Worm (Caenorhabditis elegans) whole organism, L3 larva: Measurements from ENCODE around the gene R11.4.

ENCODE experiments used
- R02D3.7 ChIP-seq: fragments of 150-350 bp; optimal IDR thresholded peaks from 2 replicates; lab custom pipeline; 2014; ENCODE audit warnings: missing biosample characterization, missing genetic modification characterization
- ZK546.5 ChIP-seq: sonication (generic microtip); optimal IDR thresholded peaks from 2 replicates; lab custom pipeline; 2017; ENCODE audit warnings: missing biosample characterization, missing genetic modification characterization
- aly-2 ChIP-seq: fragments of 150-350 bp; optimal IDR thresholded peaks from 2 replicates; lab custom pipeline; 2014; ENCODE audit warnings: missing biosample characterization, missing genetic modification characterization
- ceh-16 ChIP-seq: sonication (generic microtip); optimal IDR thresholded peaks from 2 replicates; lab custom pipeline; 2017; ENCODE audit warnings: missing biosample characterization, missing genetic modification characterization
- ceh-28 ChIP-seq: fragments of 150-350 bp; optimal IDR thresholded peaks from 2 replicates; lab custom pipeline; 2014; ENCODE audit warnings: missing biosample characterization, missing genetic modification reagents, missing genetic modification characterization
- ceh-82 ChIP-seq: fragments of 150-350 bp; optimal IDR thresholded peaks from 2 replicates; lab custom pipeline; 2014; ENCODE audit warnings: missing biosample characterization, missing genetic modification characterization
- ceh-9 ChIP-seq: sonication (generic microtip); optimal IDR thresholded peaks from 2 replicates; lab custom pipeline; 2018; ENCODE audit warnings: missing biosample characterization, missing genetic modification characterization
- daf-12 ChIP-seq: fragments of 150-350 bp; optimal IDR thresholded peaks from 2 replicates; lab custom pipeline; 2014; ENCODE audit warnings: missing biosample characterization, missing genetic modification reagents, missing genetic modification characterization
- egl-27 ChIP-seq: sonication (generic microtip); optimal IDR thresholded peaks from 4 replicates; lab custom pipeline; 2017; ENCODE audit warnings: missing biosample characterization, missing genetic modification reagents, missing genetic modification characterization
- egl-5 ChIP-seq: fragments of 150-350 bp; optimal IDR thresholded peaks from 2 replicates; lab custom pipeline; 2017; ENCODE audit warnings: missing biosample characterization, missing genetic modification reagents, missing genetic modification characterization, inconsistent platforms
- elt-1 ChIP-seq: fragments of 150-350 bp; optimal IDR thresholded peaks from 2 replicates; lab custom pipeline; 2014; ENCODE audit warnings: missing biosample characterization, missing genetic modification characterization
- elt-2 ChIP-seq: sonication (generic microtip); optimal IDR thresholded peaks from 2 replicates; lab custom pipeline; 2016; ENCODE audit warnings: missing genetic modification reagents, mild to moderate bottlenecking, missing genetic modification characterization, missing compliant biosample characterization
- elt-3 ChIP-seq, 3 experiments: fragments of 150-350 bp in 1 of 3; sonication (generic microtip) in 2 of 3; optimal IDR thresholded peaks; 2 replicates in 2 of 3; 4 replicates in 1 of 3; lab custom pipeline; 2014 to 2017; ENCODE audit warnings: missing biosample characterization in 3 of 3, missing genetic modification characterization in 3 of 3
- eor-1 ChIP-seq, 2 experiments: fragments of 150-350 bp; optimal IDR thresholded peaks; 2 replicates each; lab custom pipeline; 2014 to 2018; ENCODE audit warnings: missing biosample characterization in 2 of 2, missing genetic modification characterization in 2 of 2
- fkh-10 ChIP-seq: sonication (generic microtip); optimal IDR thresholded peaks from 2 replicates; lab custom pipeline; 2017; ENCODE audit warnings: missing biosample characterization, missing genetic modification reagents, missing genetic modification characterization
- hmg-11 ChIP-seq: sonication (generic microtip); optimal IDR thresholded peaks from 2 replicates; lab custom pipeline; 2016; ENCODE audit warnings: missing genetic modification characterization, missing compliant biosample characterization
- jun-1 ChIP-seq: fragments of 150-350 bp; optimal IDR thresholded peaks from 2 replicates; lab custom pipeline; 2014; ENCODE audit warnings: missing biosample characterization, missing genetic modification reagents, missing genetic modification characterization
- lin-15B ChIP-seq: fragments of 150-350 bp; optimal IDR thresholded peaks from 2 replicates; lab custom pipeline; 2014; ENCODE audit warnings: missing biosample characterization, missing genetic modification characterization
- lin-39 ChIP-seq: fragments of 150-350 bp; optimal IDR thresholded peaks from 2 replicates; lab custom pipeline; 2018; ENCODE audit warnings: missing biosample characterization, missing genetic modification reagents, missing genetic modification characterization
- lsy-12 ChIP-seq: sonication (generic microtip); optimal IDR thresholded peaks from 2 replicates; lab custom pipeline; 2016; ENCODE audit warnings: mild to moderate bottlenecking, missing genetic modification characterization, missing compliant biosample characterization
- mdl-1 ChIP-seq: fragments of 150-350 bp; optimal IDR thresholded peaks from 2 replicates; lab custom pipeline; 2014; ENCODE audit warnings: missing biosample characterization, missing genetic modification characterization
- mml-1 ChIP-seq: fragments of 150-350 bp; sonication (generic microtip); optimal IDR thresholded peaks from 3 replicates; lab custom pipeline; 2014; ENCODE audit warnings: missing biosample characterization, missing genetic modification characterization
- nfya-1 ChIP-seq: sonication (generic microtip); optimal IDR thresholded peaks from 2 replicates; lab custom pipeline; 2017; ENCODE audit warnings: missing genetic modification characterization, mild to moderate bottlenecking, missing compliant biosample characterization, antibody characterized with exemption, moderate library complexity; ENCODE audit not compliant: insufficient read depth
- nhr-11 ChIP-seq: fragments of 150-350 bp; optimal IDR thresholded peaks from 2 replicates; lab custom pipeline; 2014; ENCODE audit warnings: missing biosample characterization, missing genetic modification characterization
- nhr-12 ChIP-seq: fragments of 150-350 bp; optimal IDR thresholded peaks from 2 replicates; lab custom pipeline; 2014; ENCODE audit warnings: missing biosample characterization, missing genetic modification characterization
- nhr-23 ChIP-seq: fragments of 150-350 bp; optimal IDR thresholded peaks from 2 replicates; lab custom pipeline; 2014; ENCODE audit warnings: missing biosample characterization, missing genetic modification reagents, missing genetic modification characterization
- nhr-25 ChIP-seq: sonication (generic microtip); optimal IDR thresholded peaks from 2 replicates; lab custom pipeline; 2017; ENCODE audit warnings: missing biosample characterization, missing genetic modification characterization
- nhr-28 ChIP-seq: fragments of 150-350 bp; optimal IDR thresholded peaks from 2 replicates; lab custom pipeline; 2014; ENCODE audit warnings: missing biosample characterization, missing genetic modification characterization
- nhr-43 ChIP-seq: sonication (generic microtip); optimal IDR thresholded peaks from 2 replicates; lab custom pipeline; 2016; ENCODE audit warnings: mild to moderate bottlenecking, missing genetic modification characterization, missing compliant biosample characterization; ENCODE audit not compliant: poor library complexity, severe bottlenecking
- nhr-76 ChIP-seq: fragments of 150-350 bp; sonication (generic microtip); optimal IDR thresholded peaks from 5 replicates; lab custom pipeline; 2014; ENCODE audit warnings: missing biosample characterization, missing genetic modification characterization
- nhr-77 ChIP-seq: fragments of 150-350 bp; optimal IDR thresholded peaks from 2 replicates; lab custom pipeline; 2014; ENCODE audit warnings: missing biosample characterization, missing genetic modification characterization
- pha-4 ChIP-seq: fragments of 150-350 bp; optimal IDR thresholded peaks from 2 replicates; lab custom pipeline; 2014; ENCODE audit warnings: missing biosample characterization, missing genetic modification reagents, missing genetic modification characterization
- pqm-1 ChIP-seq: fragments of 150-350 bp; optimal IDR thresholded peaks from 2 replicates; lab custom pipeline; 2017; ENCODE audit warnings: missing biosample characterization, missing genetic modification characterization, inconsistent platforms
- sea-2 ChIP-seq: fragments of 150-350 bp; sonication (generic microtip); optimal IDR thresholded peaks from 4 replicates; lab custom pipeline; 2014; ENCODE audit warnings: missing biosample characterization, missing genetic modification reagents, missing genetic modification characterization
- skn-1 ChIP-seq: fragments of 150-350 bp; optimal IDR thresholded peaks from 2 replicates; lab custom pipeline; 2014; ENCODE audit warnings: missing biosample characterization, missing genetic modification characterization
- snpc-4 ChIP-seq: fragments of 150-350 bp; optimal IDR thresholded peaks from 2 replicates; lab custom pipeline; 2014; ENCODE audit warnings: missing biosample characterization, missing genetic modification characterization
- tbx-2 ChIP-seq: sonication (generic microtip); optimal IDR thresholded peaks from 2 replicates; lab custom pipeline; 2016; ENCODE audit warnings: mild to moderate bottlenecking, missing genetic modification characterization, missing compliant biosample characterization
- unc-39 ChIP-seq: sonication (generic microtip); optimal IDR thresholded peaks from 4 replicates; lab custom pipeline; 2017; ENCODE audit warnings: missing biosample characterization, missing genetic modification characterization
- unc-62 ChIP-seq: fragments of 150-350 bp; sonication (generic microtip); optimal IDR thresholded peaks from 4 replicates; lab custom pipeline; 2014; ENCODE audit warnings: missing biosample characterization, missing genetic modification reagents, missing genetic modification characterization
- zag-1 ChIP-seq: fragments of 150-350 bp; optimal IDR thresholded peaks from 2 replicates; lab custom pipeline; 2014; ENCODE audit warnings: missing biosample characterization, missing genetic modification characterization
- ztf-11 ChIP-seq: fragments of 150-350 bp; optimal IDR thresholded peaks from 2 replicates; lab custom pipeline; 2014; ENCODE audit warnings: missing biosample characterization, missing genetic modification characterization
- ztf-4 ChIP-seq: fragments of 150-350 bp; optimal IDR thresholded peaks from 2 replicates; lab custom pipeline; 2014; ENCODE audit warnings: missing biosample characterization, missing genetic modification characterization

R11.4 gene

DNA sequence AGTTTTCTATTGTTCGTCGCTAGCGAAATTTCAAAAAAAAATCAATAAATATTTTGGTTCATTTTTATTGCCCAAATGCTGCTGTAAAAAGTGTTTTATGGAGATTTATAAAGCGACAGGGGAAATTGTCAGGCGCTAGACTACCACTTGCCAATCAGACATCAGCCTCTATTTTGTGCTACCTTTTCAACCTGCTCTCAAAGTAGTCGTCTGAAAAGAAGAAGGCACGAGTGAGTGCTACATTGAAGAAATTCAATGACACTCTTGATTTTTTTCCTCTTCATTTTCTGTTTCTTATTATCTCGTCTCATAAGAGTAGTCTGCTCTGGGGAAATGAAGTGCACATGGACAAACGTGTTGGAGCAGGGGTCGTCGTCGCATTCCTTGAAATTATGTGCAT is 4.5 kb downstream of the R11.4 start (continued):
- TF ChIP-seq elt-3 (tag; optimal IDR thresholded peaks at IDR 0.05; lab: Kevin White, UChicago) (no peak), egl-27 (no peak), sea-2 (no peak), nhr-23 (tag; lab: Kevin White, UChicago) (peak; percentile 56), pha-4 (tag; lab: Kevin White, UChicago) (peak; percentile 74), lin-15B (no peak), lsy-12 (peak; percentile 15), skn-1 (peak; percentile 72), nhr-76 (no peak), mdl-1 (tag; lab: Kevin White, UChicago) (no peak), ceh-16 (tag; lab: Kevin White, UChicago) (no peak), ztf-11 (tag; lab: Kevin White, UChicago) (no peak), nhr-28 (tag; lab: Kevin White, UChicago) (no peak)

DNA sequence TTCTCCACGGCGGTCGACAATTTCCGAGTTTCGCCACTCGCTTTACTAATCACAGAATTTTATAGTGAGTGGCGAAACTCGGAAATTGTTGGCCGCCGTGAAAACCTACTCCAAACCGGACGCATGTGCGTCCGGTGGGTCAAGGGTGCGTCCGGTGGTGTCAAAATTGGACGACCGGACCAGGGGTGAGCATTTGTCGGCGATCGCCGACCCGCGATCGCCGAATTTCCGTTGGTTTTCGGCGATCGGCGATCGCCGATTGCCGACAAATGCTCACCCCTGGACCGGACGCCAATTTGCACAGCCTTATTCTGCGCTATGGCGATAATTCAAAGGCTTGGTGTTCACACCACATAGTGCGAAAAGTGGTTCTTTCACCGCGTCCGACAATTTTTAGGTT is 6.1 kb downstream of the R11.4 start:
- TF ChIP-seq zag-1 (tag; lab: Kevin White, UChicago), result no peak
- no peak for TF ChIP-seq lsy-12
- TF ChIP-seq pqm-1, result no peak
- no peak for TF ChIP-seq tbx-2 (tag; lab: Kevin White, UChicago)
- TF ChIP-seq nhr-28 (tag; lab: Kevin White, UChicago), result no peak
- TF ChIP-seq mdl-1 (tag; lab: Kevin White, UChicago), result no peak
- no peak for TF ChIP-seq R02D3.7 (tag; lab: Kevin White, UChicago)
- no peak for TF ChIP-seq nhr-77 (tag; lab: Kevin White, UChicago)
- no peak for TF ChIP-seq daf-12 (tag; lab: Kevin White, UChicago)
- TF ChIP-seq egl-27, result no peak
- no peak for TF ChIP-seq hmg-11 (tag; lab: Kevin White, UChicago)

DNA sequence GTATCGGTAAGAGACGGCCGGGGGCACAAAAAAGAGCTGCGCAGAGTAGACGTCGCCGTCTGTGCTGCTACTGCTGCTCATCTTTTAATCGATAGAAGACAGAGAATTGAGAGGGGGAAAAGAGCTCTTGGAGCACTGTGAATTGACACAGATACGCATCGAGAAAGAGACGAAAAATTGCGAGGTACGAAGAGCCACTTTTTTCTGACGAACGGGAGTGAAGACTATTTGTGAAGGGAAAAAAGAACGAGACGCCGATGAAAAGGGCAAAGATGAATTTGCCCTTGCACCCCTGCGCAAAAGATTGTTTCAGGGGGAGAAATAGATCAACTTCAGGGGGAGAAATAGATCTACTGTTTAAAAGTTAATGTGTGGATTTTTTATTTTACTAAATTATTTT is 8.2 kb downstream of the R11.4 start:
- TF ChIP-seq fkh-10, result peak; percentile 53
- peak; percentile 4 for TF ChIP-seq ceh-82 (tag; lab: Kevin White, UChicago)
- TF ChIP-seq skn-1, result peak; percentile 31
- no peak for TF ChIP-seq elt-1 (tag; lab: Kevin White, UChicago)
- no peak for TF ChIP-seq sea-2
- no peak for TF ChIP-seq ZK546.5 (tag; lab: Kevin White, UChicago)
- TF ChIP-seq ceh-9 (tag; lab: Kevin White, UChicago), result no peak
- peak; percentile 72 for TF ChIP-seq ceh-28
- TF ChIP-seq hmg-11 (tag; lab: Kevin White, UChicago), result peak; percentile 30
- no peak for TF ChIP-seq aly-2 (tag; lab: Kevin White, UChicago)
- no peak for TF ChIP-seq ztf-4 (tag; lab: Kevin White, UChicago)
- peak; percentile 49 for TF ChIP-seq nfya-1
- TF ChIP-seq nhr-11 (tag; lab: Kevin White, UChicago), result no peak
- TF ChIP-seq nhr-28 (tag; lab: Kevin White, UChicago), result no peak
- peak; percentile 11 for TF ChIP-seq pha-4 (tag; lab: Kevin White, UChicago)
- peak; percentile 80 for TF ChIP-seq tbx-2 (tag; lab: Kevin White, UChicago)
- no peak for TF ChIP-seq zag-1 (tag; lab: Kevin White, UChicago)
- no peak for TF ChIP-seq nhr-76
- no peak for TF ChIP-seq mdl-1 (tag; lab: Kevin White, UChicago)
- TF ChIP-seq egl-5 (tag; lab: Kevin White, UChicago), result peak; percentile 38
- peak; percentile 14 for TF ChIP-seq lin-15B
- TF ChIP-seq lin-39, result peak; percentile 80
- peak; percentile 44 for TF ChIP-seq snpc-4 (tag; lab: Kevin White, UChicago)

DNA sequence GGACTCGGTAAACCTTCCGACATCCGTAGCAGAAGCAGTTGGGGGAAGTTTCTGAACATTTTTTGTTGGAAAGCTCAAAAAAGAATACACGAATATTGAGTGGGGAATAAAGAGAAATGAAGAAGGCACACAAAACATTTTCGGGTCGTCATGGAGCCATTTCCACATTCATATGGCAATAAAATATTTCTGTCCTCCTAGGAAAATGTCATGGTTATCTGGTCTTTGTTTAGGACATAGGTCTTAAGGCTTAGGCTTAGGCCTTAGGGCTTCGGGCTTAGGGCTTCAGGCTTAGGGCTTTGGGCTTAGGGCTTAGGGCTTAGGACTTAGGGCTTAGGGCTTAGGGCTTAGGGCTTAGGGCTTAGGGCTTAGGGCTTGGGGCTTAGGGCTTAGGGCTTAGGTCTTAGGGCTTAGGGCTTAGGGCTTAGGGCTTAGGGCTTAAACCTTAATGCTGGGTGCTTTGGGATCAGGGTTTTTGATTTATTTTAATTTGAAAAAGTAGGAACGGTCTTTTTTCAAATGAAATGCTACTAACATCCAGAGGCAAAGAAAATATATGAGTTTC is 11.1 kb downstream of the R11.4 start, which contains the start of gene R11.3:
Gene R11.3 (minus strand): TSS at position 51 of the 565 bp plus-strand sequence.
- TF ChIP-seq daf-12 (tag; lab: Kevin White, UChicago) (no peak), ztf-11 (tag; lab: Kevin White, UChicago) (no peak), ceh-9 (tag; lab: Kevin White, UChicago) (no peak)

DNA sequence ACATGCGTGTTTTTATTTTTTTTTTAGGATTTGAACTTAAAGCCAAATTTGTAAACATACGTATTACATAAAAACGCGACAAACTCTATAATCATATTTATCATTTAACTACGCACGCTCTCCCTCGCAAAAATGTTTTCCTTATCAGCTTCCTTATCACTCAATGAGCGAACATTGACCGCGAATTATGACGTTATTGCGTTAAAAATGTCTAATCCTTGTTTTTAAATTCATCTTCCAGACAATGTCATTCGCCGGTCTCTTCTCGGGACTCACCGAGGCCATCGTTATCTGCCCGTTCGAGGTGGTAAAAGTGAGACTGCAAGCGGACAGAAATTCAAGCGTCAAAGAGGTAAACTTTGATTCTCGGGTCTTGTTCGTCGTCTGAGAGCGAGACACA is 17.8 kb downstream of the R11.4 start:
- no peak for TF ChIP-seq ceh-16 (tag; lab: Kevin White, UChicago)
- no peak for TF ChIP-seq unc-62 (GFP tag; lab: Kevin White, UChicago)
- peak; percentile 43 for TF ChIP-seq nhr-23 (tag; lab: Kevin White, UChicago)
- no peak for TF ChIP-seq nhr-77 (tag; lab: Kevin White, UChicago)
- no peak for TF ChIP-seq mml-1 (tag; lab: Kevin White, UChicago)
- no peak for TF ChIP-seq R02D3.7 (tag; lab: Kevin White, UChicago)
- no peak for TF ChIP-seq zag-1 (tag; lab: Kevin White, UChicago)
- no peak for TF ChIP-seq unc-39
- peak; percentile 83 for TF ChIP-seq jun-1 (tag; lab: Kevin White, UChicago)
- TF ChIP-seq ztf-11 (tag; lab: Kevin White, UChicago), result no peak
- peak in 2 of 3 experiments; percentile 69 to 90 for TF ChIP-seq elt-3 (tag; optimal IDR thresholded peaks at IDR 0.05; lab: Kevin White, UChicago)
- TF ChIP-seq nhr-28 (tag; lab: Kevin White, UChicago), result no peak
- peak; percentile 66 for TF ChIP-seq nhr-43 (tag; lab: Kevin White, UChicago)
- TF ChIP-seq lsy-12, result no peak
- no peak for TF ChIP-seq hmg-11 (tag; lab: Kevin White, UChicago)
- peak; percentile 37 for TF ChIP-seq mdl-1 (tag; lab: Kevin White, UChicago)
- TF ChIP-seq aly-2 (tag; lab: Kevin White, UChicago), result no peak
- TF ChIP-seq nhr-12, result no peak
- TF ChIP-seq ceh-28, result peak; percentile 13
- TF ChIP-seq elt-2 (tag; lab: Kevin White, UChicago), result peak; percentile 99
- TF ChIP-seq pha-4 (tag; lab: Kevin White, UChicago), result peak; percentile 74
- peak; percentile 100 for TF ChIP-seq pqm-1
- no peak for TF ChIP-seq eor-1 (tag; optimal IDR thresholded peaks at IDR 0.05; lab: Kevin White, UChicago)
- no peak for TF ChIP-seq nhr-25 (tag; lab: Kevin White, UChicago)
